Fruit fly (Drosophila melanogaster) whole organism, wandering third instar larva: ENCODE results near the gene CG1575.

Experiments used
- Hr78 ChIP-seq: fragments of >200 bp; optimal IDR thresholded peaks from 2 replicates; lab custom pipeline; 2017; ENCODE audit warnings: missing biosample characterization, missing genetic modification characterization
- Sp1 ChIP-seq: fragments of 200-800 bp; sonication (Bioruptor generic); optimal IDR thresholded peaks from 3 replicates; lab custom pipeline; 2019; ENCODE audit warnings: missing biosample characterization, mild to moderate bottlenecking, missing genetic modification characterization, moderate library complexity
- br ChIP-seq: fragments of 200-800 bp; sonication (Bioruptor generic); optimal IDR thresholded peaks from 2 replicates; lab custom pipeline; 2016; ENCODE audit warnings: missing biosample characterization, missing genetic modification characterization
- h ChIP-seq: fragments of 200-800 bp; sonication (Bioruptor generic); optimal IDR thresholded peaks from 3 replicates; lab custom pipeline; 2016; ENCODE audit warnings: missing biosample characterization, mild to moderate bottlenecking, missing genetic modification characterization
- jim ChIP-seq: fragments of 175-275, 200-325 bp; sonication (Bioruptor generic); optimal IDR thresholded peaks from 2 replicates; lab custom pipeline; 2016; ENCODE audit warnings: missing biosample characterization, mild to moderate bottlenecking, missing genetic modification characterization
- pan ChIP-seq: fragments of >200 bp; optimal IDR thresholded peaks from 2 replicates; lab custom pipeline; 2017
- psq ChIP-seq: fragments of 200-800 bp; sonication (Bioruptor generic); optimal IDR thresholded peaks from 3 replicates; lab custom pipeline; 2017; ENCODE audit warnings: missing biosample characterization, mild to moderate bottlenecking, missing genetic modification characterization, moderate library complexity
- tai ChIP-seq: sonication (Bioruptor generic); optimal IDR thresholded peaks from 2 replicates; lab custom pipeline; 2016; ENCODE audit warnings: missing biosample characterization, missing genetic modification characterization

DNA sequence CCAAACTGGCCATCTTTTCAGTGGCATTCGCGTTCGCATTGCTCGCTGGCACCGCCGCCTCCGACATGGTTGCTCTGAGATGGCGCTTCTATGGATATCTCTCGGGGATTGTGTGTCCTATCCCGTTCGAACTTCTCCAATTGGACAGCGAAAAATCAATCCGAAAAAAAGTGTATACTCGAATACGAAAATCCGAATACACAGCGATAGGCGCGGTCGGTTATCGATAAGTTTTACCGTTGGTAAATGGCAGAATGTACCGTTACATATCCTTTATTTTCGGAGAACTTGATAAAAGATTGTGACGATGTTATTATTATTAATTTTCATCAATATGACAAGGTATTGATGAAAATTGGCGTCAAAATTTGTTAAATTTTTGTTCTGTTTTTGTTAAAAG is 35.3 kb downstream of the CG1575 start, which contains the start of gene Gbeta5:
- TF ChIP-seq psq (GFP tag; lab: Kevin White, UChicago) (no peak), pan (no peak), Sp1 (GFP tag; lab: Kevin White, UChicago) (no peak), br (GFP tag; lab: Kevin White, UChicago) (no peak), jim (GFP tag; lab: Kevin White, UChicago) (no peak), h (GFP tag; lab: Kevin White, UChicago) (no peak), tai (no peak), Hr78 (no peak)
